Fruit fly (Drosophila melanogaster) whole organism, embryonic: ENCODE measurements around the gene ftz.
A peak's percentile ranks its signal among the peaks of the same experiment; 100 is the strongest.

Source experiments
- ATbp ChIP-seq: fragments of 200-800 bp; sonication (Bioruptor generic); optimal IDR thresholded peaks from 2 replicates; lab custom pipeline; 2017; ENCODE audit warnings: missing biosample characterization, mild to moderate bottlenecking, missing genetic modification characterization, missing genetic modification reagents
- Aef1 ChIP-seq: fragments of 200-800 bp; sonication (Bioruptor generic); IDR thresholded peaks from 3 replicates; pipeline ENCODE4 v1.3.6; 2022; ENCODE audit warnings: missing biosample characterization, missing genetic modification characterization
- Atf3 ChIP-seq: fragments of 200-800 bp; sonication (Bioruptor generic); optimal IDR thresholded peaks from 3 replicates; lab custom pipeline; 2016; ENCODE audit warnings: missing biosample characterization, missing genetic modification characterization
- CG10267 ChIP-seq: fragments of 200-800 bp; sonication (Bioruptor generic); optimal IDR thresholded peaks from 2 replicates; lab custom pipeline; 2018; ENCODE audit warnings: missing biosample characterization, mild to moderate bottlenecking, missing genetic modification characterization, moderate library complexity
- CG10979 ChIP-seq: fragments of 200-800 bp; sonication (Bioruptor generic); optimal IDR thresholded peaks from 2 replicates; lab custom pipeline; 2018; ENCODE audit warnings: missing biosample characterization, mild to moderate bottlenecking, missing genetic modification characterization, moderate library complexity
- CG12155 ChIP-seq: fragments of 200-800 bp; sonication (Bioruptor generic); optimal IDR thresholded peaks from 3 replicates; lab custom pipeline; 2016; ENCODE audit warnings: missing biosample characterization, missing genetic modification characterization
- CG13424 ChIP-seq: fragments of 200-800 bp; sonication (Bioruptor generic); optimal IDR thresholded peaks from 2 replicates; lab custom pipeline; 2019; ENCODE audit warnings: missing biosample characterization, mild to moderate bottlenecking, missing genetic modification characterization, moderate library complexity
- CG13624 ChIP-seq: fragments of 200-800 bp; sonication (Bioruptor generic); optimal IDR thresholded peaks from 2 replicates; lab custom pipeline; 2016; ENCODE audit warnings: missing biosample characterization, missing genetic modification characterization
- CG14050 ChIP-seq: fragments of 200-800 bp; sonication (Bioruptor generic); IDR thresholded peaks from 3 replicates; pipeline ENCODE4 v1.3.6; 2022; ENCODE audit warnings: missing biosample characterization, missing genetic modification characterization
- CG17186 ChIP-seq: fragments of 200-800 bp; sonication (Bioruptor generic); optimal IDR thresholded peaks from 3 replicates; lab custom pipeline; 2017; ENCODE audit warnings: missing biosample characterization, missing genetic modification reagents, missing genetic modification characterization
- CG17385 ChIP-seq: fragments of 200-800 bp; sonication (Bioruptor generic); optimal IDR thresholded peaks from 3 replicates; lab custom pipeline; 2018; ENCODE audit warnings: missing biosample characterization, mild to moderate bottlenecking, missing genetic modification characterization
- CG18262 ChIP-seq: fragments of 200-800 bp; optimal IDR thresholded peaks from 3 replicates; lab custom pipeline; 2019; ENCODE audit warnings: missing biosample characterization, mild to moderate bottlenecking, missing genetic modification characterization, moderate library complexity
- CG30020 ChIP-seq: fragments of 200-800 bp; optimal IDR thresholded peaks from 2 replicates; lab custom pipeline; 2019; ENCODE audit warnings: missing biosample characterization, mild to moderate bottlenecking, missing genetic modification characterization, moderate library complexity
- CG3163 ChIP-seq: fragments of 200-800 bp; sonication (Bioruptor generic); optimal IDR thresholded peaks from 3 replicates; lab custom pipeline; 2016; ENCODE audit warnings: missing biosample characterization, missing genetic modification characterization
- CG34376 ChIP-seq: fragments of 200-800 bp; sonication (Bioruptor generic); optimal IDR thresholded peaks from 2 replicates; lab custom pipeline; 2018; ENCODE audit warnings: missing biosample characterization, mild to moderate bottlenecking, missing genetic modification characterization
- CG4360 ChIP-seq: fragments of 200-800 bp; sonication (Bioruptor generic); IDR thresholded peaks from 2 replicates; pipeline ENCODE4 v1.3.6; 2022; ENCODE audit warnings: missing biosample characterization, missing genetic modification characterization
- CG43689 ChIP-seq: fragments of 200-800 bp; sonication (Bioruptor generic); IDR thresholded peaks from 2 replicates; pipeline ENCODE4 v1.3.6; 2022; ENCODE audit warnings: missing biosample characterization, missing genetic modification characterization
- CG4424 ChIP-seq: fragments of 200-800 bp; sonication (Bioruptor generic); optimal IDR thresholded peaks from 3 replicates; lab custom pipeline; 2016; ENCODE audit warnings: missing biosample characterization, missing genetic modification characterization
- CG4730 ChIP-seq: fragments of 200-800 bp; sonication (Bioruptor generic); IDR thresholded peaks from 2 replicates; pipeline ENCODE4 v1.3.6; 2022; ENCODE audit warnings: missing biosample characterization, missing genetic modification characterization
- CG7745 ChIP-seq: fragments of 200-800 bp; sonication (Bioruptor generic); optimal IDR thresholded peaks from 2 replicates; lab custom pipeline; 2018; ENCODE audit warnings: missing biosample characterization, mild to moderate bottlenecking, missing genetic modification characterization, moderate library complexity
- CG9797 ChIP-seq: fragments of 200-800 bp; sonication (Bioruptor generic); optimal IDR thresholded peaks from 3 replicates; lab custom pipeline; 2018; ENCODE audit warnings: missing biosample characterization, mild to moderate bottlenecking, missing genetic modification characterization
- Dad ChIP-seq: fragments of 200-800 bp; sonication (Bioruptor generic); optimal IDR thresholded peaks from 3 replicates; lab custom pipeline; 2016; ENCODE audit warnings: missing biosample characterization, missing genetic modification characterization
- Dref ChIP-seq: fragments of 200-800 bp; sonication (Bioruptor generic); IDR thresholded peaks from 2 replicates; pipeline ENCODE4 v1.3.6; 2022; ENCODE audit warnings: missing biosample characterization, missing genetic modification characterization
- E2f2 ChIP-seq: fragments of 200-800 bp; sonication (Bioruptor generic); IDR thresholded peaks from 2 replicates; pipeline ENCODE4 v1.3.6; 2022; ENCODE audit warnings: missing biosample characterization, missing genetic modification characterization
- Fer3 ChIP-seq: fragments of 200-800 bp; sonication (Bioruptor generic); optimal IDR thresholded peaks from 2 replicates; lab custom pipeline; 2018; ENCODE audit warnings: missing biosample characterization, mild to moderate bottlenecking, missing genetic modification characterization, moderate library complexity
- Gsc ChIP-seq: fragments of 200-800 bp; sonication (Bioruptor generic); IDR thresholded peaks from 2 replicates; pipeline ENCODE4 v1.3.6; 2022; ENCODE audit warnings: missing biosample characterization, missing genetic modification characterization
- Gug ChIP-seq: fragments of 200-800 bp; sonication (Bioruptor generic); IDR thresholded peaks from 4 replicates; pipeline ENCODE4 v1.3.6; 2022; ENCODE audit warnings: missing biosample characterization, missing genetic modification characterization
- HLHmδ ChIP-seq: fragments of 200-800 bp; sonication (Bioruptor generic); optimal IDR thresholded peaks from 2 replicates; lab custom pipeline; 2018; ENCODE audit warnings: missing biosample characterization, mild to moderate bottlenecking, missing genetic modification characterization, moderate library complexity
- Myb ChIP-seq: fragments of 200-800 bp; sonication (Bioruptor generic); optimal IDR thresholded peaks from 2 replicates; lab custom pipeline; 2016; ENCODE audit warnings: missing biosample characterization, missing genetic modification characterization
- Neu2 ChIP-seq: fragments of 200-800 bp; sonication (Bioruptor generic); optimal IDR thresholded peaks from 3 replicates; lab custom pipeline; 2016; ENCODE audit warnings: missing biosample characterization, missing genetic modification characterization, borderline replicate concordance
- Side ChIP-seq: fragments of 200-800 bp; sonication (Bioruptor generic); optimal IDR thresholded peaks from 2 replicates; lab custom pipeline; 2016; ENCODE audit warnings: missing biosample characterization, missing genetic modification characterization
- Sin3A ChIP-seq: fragments of >200 bp; optimal IDR thresholded peaks from 2 replicates; lab custom pipeline; 2018
- Vsx1 ChIP-seq: fragments of 200-800 bp; sonication (Bioruptor generic); optimal IDR thresholded peaks from 2 replicates; lab custom pipeline; 2017; ENCODE audit warnings: missing biosample characterization, mild to moderate bottlenecking, missing genetic modification characterization, missing genetic modification reagents
- ap ChIP-seq: fragments of 200-800 bp; sonication (Bioruptor generic); IDR thresholded peaks from 2 replicates; pipeline ENCODE4 v1.3.6; 2022; ENCODE audit warnings: missing biosample characterization, missing genetic modification characterization
- bigmax ChIP-seq: fragments of 200-800 bp; sonication (Bioruptor generic); optimal IDR thresholded peaks from 2 replicates; lab custom pipeline; 2018; ENCODE audit warnings: missing biosample characterization, mild to moderate bottlenecking, missing genetic modification characterization
- bsh ChIP-seq, 2 experiments: fragments of 200-800 bp; sonication (Bioruptor generic); optimal IDR thresholded peaks; 2 replicates each; lab custom pipeline; 2017 to 2018; ENCODE audit warnings: mild to moderate bottlenecking in 2 of 2, missing biosample characterization in 2 of 2, missing genetic modification characterization in 2 of 2, moderate library complexity in 1 of 2
- cas ChIP-seq: fragments of 200-800 bp; sonication (Bioruptor generic); IDR thresholded peaks from 2 replicates; pipeline ENCODE4 v1.3.6; 2022; ENCODE audit warnings: missing biosample characterization, missing genetic modification characterization
- caup ChIP-seq: fragments of 200-800 bp; sonication (Bioruptor generic); optimal IDR thresholded peaks from 3 replicates; lab custom pipeline; 2017; ENCODE audit warnings: missing biosample characterization, mild to moderate bottlenecking, missing genetic modification characterization, moderate library complexity; ENCODE audit not compliant: severe bottlenecking
- croc ChIP-seq: fragments of 200-800 bp; sonication (Bioruptor generic); conservative IDR thresholded peaks from 3 replicates; pipeline ENCODE4 v1.3.6; 2022; ENCODE audit warnings: missing biosample characterization, missing genetic modification characterization
- ewg ChIP-seq: fragments of 200-800 bp; sonication (Bioruptor generic); optimal IDR thresholded peaks from 3 replicates; lab custom pipeline; 2017; ENCODE audit warnings: mild to moderate bottlenecking, missing biosample characterization, missing genetic modification reagents, missing genetic modification characterization
- kni ChIP-seq: fragments of 200-800 bp; sonication (Bioruptor generic); optimal IDR thresholded peaks from 3 replicates; lab custom pipeline; 2017; ENCODE audit warnings: mild to moderate bottlenecking, missing biosample characterization, missing genetic modification reagents, missing genetic modification characterization
- mam ChIP-seq: fragments of 200-800 bp; sonication (Bioruptor generic); optimal IDR thresholded peaks from 3 replicates; lab custom pipeline; 2016; ENCODE audit warnings: missing biosample characterization, missing genetic modification characterization
- p53 ChIP-seq: fragments of 200-800 bp; sonication (Bioruptor generic); optimal IDR thresholded peaks from 2 replicates; lab custom pipeline; 2016; ENCODE audit warnings: missing biosample characterization, missing genetic modification characterization
- prd ChIP-seq, 3 experiments: fragments of >200 bp in 2 of 3; fragments of 200-800 bp in 1 of 3; sonication (Bioruptor generic) in 1 of 3; optimal IDR thresholded peaks in 2 of 3; IDR thresholded peaks in 1 of 3; 2 replicates in 2 of 3; 3 replicates in 1 of 3; pipeline versions ENCODE4 v1.3.6 to Lab custom; 2017 to 2022; ENCODE audit warnings: missing biosample characterization in 1 of 3, missing genetic modification characterization in 1 of 3
- pros ChIP-seq: fragments of 200-800 bp; sonication (Bioruptor generic); optimal IDR thresholded peaks from 3 replicates; lab custom pipeline; 2019; ENCODE audit warnings: missing biosample characterization, mild to moderate bottlenecking, missing genetic modification characterization, moderate library complexity
- schlank ChIP-seq: fragments of 200-800 bp; sonication (Bioruptor generic); optimal IDR thresholded peaks from 2 replicates; lab custom pipeline; 2018; ENCODE audit warnings: missing biosample characterization, mild to moderate bottlenecking, missing genetic modification characterization
- sens ChIP-seq: fragments of 200-800 bp; sonication (Bioruptor generic); peaks from one replicate; lab custom pipeline; 2016; ENCODE audit warnings: missing biosample characterization, missing genetic modification characterization
- shn ChIP-seq: fragments of 200-800 bp; sonication (Bioruptor generic); optimal IDR thresholded peaks from 3 replicates; lab custom pipeline; 2016; ENCODE audit warnings: missing biosample characterization, missing genetic modification characterization
- tx ChIP-seq: fragments of 200-800 bp; sonication (Bioruptor generic); optimal IDR thresholded peaks from 2 replicates; lab custom pipeline; 2016; ENCODE audit warnings: missing biosample characterization, missing genetic modification characterization

The ftz gene

DNA sequence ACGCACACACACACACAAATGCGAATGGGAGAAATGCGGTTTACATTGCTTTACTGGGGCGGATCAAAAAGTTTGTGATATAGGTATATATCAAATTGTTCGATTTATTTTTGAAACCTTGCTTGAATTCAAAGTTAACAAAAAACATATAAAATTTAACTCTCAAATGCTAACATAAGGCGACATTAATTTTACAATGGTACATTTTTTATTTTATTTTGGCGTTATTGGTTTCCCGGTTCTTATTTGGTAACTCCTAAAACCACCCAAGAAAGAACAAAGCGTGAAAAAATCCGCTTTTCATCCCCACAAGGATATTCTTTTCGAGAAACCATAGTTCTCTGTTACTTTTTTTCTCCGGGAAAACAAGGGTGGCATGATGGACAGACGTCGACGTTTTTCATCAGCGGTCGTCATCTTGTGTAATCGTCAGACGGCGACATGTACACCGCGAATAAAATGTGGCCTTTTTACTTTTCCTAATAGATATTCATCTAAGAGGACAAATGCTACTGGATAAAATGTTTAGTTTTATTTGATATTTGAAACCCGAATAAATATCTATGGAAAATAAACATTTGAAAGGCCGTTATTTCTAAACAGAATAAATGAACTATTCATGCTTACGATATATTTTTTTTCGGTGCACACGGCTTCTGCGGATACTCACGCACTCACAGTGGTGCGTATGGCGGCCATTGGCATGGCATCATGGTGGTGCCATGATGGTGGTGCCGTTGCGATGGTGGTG, 17.3 kb downstream of the ftz start:
- TF ChIP-seq E2f2 (GFP tag; lab: Robert Waterston, UW): no peak
- peak in 1 of 2 experiments; percentile 89 for TF ChIP-seq bsh (GFP tag; optimal IDR thresholded peaks at IDR 0.05; lab: Kevin White, UChicago)
- TF ChIP-seq cas (GFP tag; lab: Robert Waterston, UW): no peak
- TF ChIP-seq CG3163 (GFP tag; lab: Kevin White, UChicago): no peak
- TF ChIP-seq schlank: no peak
- no peak for TF ChIP-seq mam
- no peak for TF ChIP-seq Dref (GFP tag; lab: Robert Waterston, UW)
- peak; percentile 73; the same call in 2 of the 3 replicates for TF ChIP-seq croc
- TF ChIP-seq sens (GFP tag; lab: Kevin White, UChicago): peak; percentile 97
- TF ChIP-seq kni (GFP tag; lab: Kevin White, UChicago): peak; percentile 26
- TF ChIP-seq CG17186 (GFP tag; lab: Kevin White, UChicago): no peak
- TF ChIP-seq CG13424 (tag; lab: Kevin White, UChicago): peak; percentile 74
- TF ChIP-seq CG10267 (tag; lab: Kevin White, UChicago): peak; percentile 78
- TF ChIP-seq CG4730 (GFP tag; lab: Robert Waterston, UW): no peak
- peak; percentile 79 for TF ChIP-seq CG4424
- TF ChIP-seq CG7745 (tag; lab: Kevin White, UChicago): peak; percentile 5
- no peak for TF ChIP-seq Aef1 (GFP tag; lab: Robert Waterston, UW)
- no peak for TF ChIP-seq Sin3A (lab: Kevin White, UChicago)
- TF ChIP-seq CG12155: peak; percentile 49
- peak; percentile 22 for TF ChIP-seq caup
- TF ChIP-seq ATbp (GFP tag; lab: Kevin White, UChicago): peak; percentile 72
- TF ChIP-seq CG13624: peak; percentile 49
- no peak for TF ChIP-seq CG9797 (GFP tag; lab: Kevin White, UChicago)
- TF ChIP-seq Dad (GFP tag; lab: Kevin White, UChicago): peak; percentile 21
- peak; percentile 28; the same call in 2 of the 4 replicates for TF ChIP-seq Gug (GFP tag; lab: Robert Waterston, UW)
- TF ChIP-seq HLHmδ (GFP tag; lab: Kevin White, UChicago): no peak
- peak; percentile 57 for TF ChIP-seq Atf3 (GFP tag; lab: Kevin White, UChicago)
- TF ChIP-seq CG4360: no peak
- TF ChIP-seq ewg (GFP tag; lab: Kevin White, UChicago): peak; percentile 63
- TF ChIP-seq shn (GFP tag; lab: Kevin White, UChicago): peak; percentile 61
- TF ChIP-seq p53 (GFP tag; lab: Kevin White, UChicago): no peak
- TF ChIP-seq ap (GFP tag; lab: Robert Waterston, UW): 0 out of 2 replicates have a peak, but pooled peaks have one; percentile 41
- TF ChIP-seq CG18262 (tag; lab: Kevin White, UChicago): peak; percentile 87
- TF ChIP-seq pros: peak; percentile 60
- TF ChIP-seq Vsx1 (GFP tag; lab: Kevin White, UChicago): no peak
- TF ChIP-seq Side: peak; percentile 55
- no peak for TF ChIP-seq CG30020 (tag; lab: Kevin White, UChicago)
- no peak for TF ChIP-seq CG43689 (GFP tag; lab: Robert Waterston, UW)
- no peak for TF ChIP-seq prd (optimal IDR thresholded peaks at IDR 0.05; lab: Kevin White, UChicago)
- TF ChIP-seq prd (GFP tag; IDR thresholded peaks at IDR 0.05; lab: Robert Waterston, UW): peak; percentile 88
- TF ChIP-seq Myb (GFP tag; lab: Kevin White, UChicago): no peak
- no peak for TF ChIP-seq CG10979 (tag; lab: Kevin White, UChicago)
- TF ChIP-seq Neu2 (GFP tag; lab: Kevin White, UChicago): peak; percentile 71
- TF ChIP-seq CG34376 (GFP tag; lab: Kevin White, UChicago): no peak
- 0 out of 3 replicates have a peak, but pooled peaks have one; percentile 20 for TF ChIP-seq CG14050 (GFP tag; lab: Robert Waterston, UW)
- TF ChIP-seq tx (GFP tag; lab: Kevin White, UChicago): peak; percentile 18
- TF ChIP-seq Gsc: no peak; the same call in 1 of the 2 replicates
- TF ChIP-seq Fer3 (tag; lab: Kevin White, UChicago): peak; percentile 30
- TF ChIP-seq bigmax (GFP tag; lab: Kevin White, UChicago): no peak
- TF ChIP-seq CG17385 (GFP tag; lab: Kevin White, UChicago): peak; percentile 57
